Worm (Caenorhabditis elegans): ENCODE measurements around the gene C06G3.3.

DNA sequence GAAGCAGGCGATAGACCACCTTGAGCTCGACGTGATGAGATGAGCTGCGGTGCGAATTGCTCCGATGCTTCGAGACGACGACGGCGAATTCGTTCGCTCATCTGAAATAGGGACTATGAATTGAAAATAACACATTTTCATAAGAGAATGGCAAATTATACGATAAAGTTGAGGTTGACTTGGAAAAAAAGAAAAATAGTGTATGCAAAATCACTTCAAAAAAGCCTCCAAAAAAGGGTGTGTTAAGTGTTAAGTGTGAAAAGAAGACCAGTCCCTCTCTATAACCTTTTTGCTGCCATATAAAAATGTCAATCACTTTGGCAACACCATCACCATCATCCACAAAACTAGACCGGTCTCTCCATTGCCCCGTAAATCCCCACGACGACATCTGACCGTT is 49.1 kb upstream of the C06G3.3 start, which contains the start of gene prkl-1:
- no peak for TF ChIP-seq Y53G8AR.9 (GFP tag; conservative IDR thresholded peaks at IDR 0.05)
- TF ChIP-seq egrh-3 (GFP tag; IDR thresholded peaks at IDR 0.05), result no peak
- no peak for TF ChIP-seq zim-3 (tag; optimal IDR thresholded peaks at IDR 0.05)
- TF ChIP-seq dpff-1 (tag; optimal IDR thresholded peaks at IDR 0.05), result no peak
- TF ChIP-seq tbp1 (GFP tag; optimal IDR thresholded peaks at IDR 0.05), result no peak
- TF ChIP-seq hlh-12 (tag; optimal IDR thresholded peaks at IDR 0.05), result no peak
- TF ChIP-seq Y53F4B.3 (GFP tag; IDR thresholded peaks at IDR 0.05), result no peak
- no peak for TF ChIP-seq let-607 (tag; optimal IDR thresholded peaks at IDR 0.05)
- TF ChIP-seq mxl-1 (tag; optimal IDR thresholded peaks at IDR 0.05), result no peak

All from whole organism, young adult.